Fruit fly (Drosophila melanogaster) whole organism, adult: ENCODE data around the gene Zyx.

ENCODE experiments used
- CG12768 ChIP-seq: fragments of 200-800 bp; sonication (Bioruptor generic); optimal IDR thresholded peaks from 2 replicates; lab custom pipeline; 2017; ENCODE audit warnings: missing biosample characterization, missing genetic modification characterization, mild to moderate bottlenecking, moderate library complexity, missing genetic modification reagents
- CG1620 ChIP-seq: fragments of 200-800 bp; sonication (Bioruptor generic); optimal IDR thresholded peaks from 2 replicates; lab custom pipeline; 2016; ENCODE audit warnings: missing biosample characterization, missing genetic modification characterization
- CG33017 ChIP-seq: fragments of 200-800 bp; sonication (Bioruptor generic); optimal IDR thresholded peaks from 2 replicates; lab custom pipeline; 2018; ENCODE audit warnings: missing biosample characterization, mild to moderate bottlenecking, missing genetic modification characterization, moderate library complexity
- CG5204 ChIP-seq: fragments of 200-800 bp; sonication (Bioruptor generic); optimal IDR thresholded peaks from 2 replicates; lab custom pipeline; 2016; ENCODE audit warnings: missing biosample characterization, missing genetic modification characterization
- Clk ChIP-seq: fragments of 200-800 bp; sonication (Bioruptor generic); optimal IDR thresholded peaks from 2 replicates; lab custom pipeline; 2017; ENCODE audit warnings: missing biosample characterization, missing genetic modification characterization
- Mnt ChIP-seq: fragments of 200-800 bp; sonication (Bioruptor generic); optimal IDR thresholded peaks from 2 replicates; lab custom pipeline; 2016; ENCODE audit warnings: missing biosample characterization, mild to moderate bottlenecking, missing genetic modification characterization
- cic ChIP-seq: fragments of 200-800 bp; sonication (Bioruptor generic); optimal IDR thresholded peaks from 2 replicates; lab custom pipeline; 2017; ENCODE audit warnings: missing biosample characterization, mild to moderate bottlenecking, missing genetic modification characterization, moderate library complexity
- ovo ChIP-seq: fragments of 200-800 bp; sonication (Bioruptor generic); optimal IDR thresholded peaks from 2 replicates; lab custom pipeline; 2016; ENCODE audit warnings: missing biosample characterization, missing genetic modification characterization
- pad ChIP-seq: fragments of 200-800 bp; sonication (Bioruptor generic); optimal IDR thresholded peaks from 3 replicates; lab custom pipeline; 2017; ENCODE audit warnings: missing biosample characterization, missing genetic modification characterization, mild to moderate bottlenecking, moderate library complexity, missing genetic modification reagents

DNA sequence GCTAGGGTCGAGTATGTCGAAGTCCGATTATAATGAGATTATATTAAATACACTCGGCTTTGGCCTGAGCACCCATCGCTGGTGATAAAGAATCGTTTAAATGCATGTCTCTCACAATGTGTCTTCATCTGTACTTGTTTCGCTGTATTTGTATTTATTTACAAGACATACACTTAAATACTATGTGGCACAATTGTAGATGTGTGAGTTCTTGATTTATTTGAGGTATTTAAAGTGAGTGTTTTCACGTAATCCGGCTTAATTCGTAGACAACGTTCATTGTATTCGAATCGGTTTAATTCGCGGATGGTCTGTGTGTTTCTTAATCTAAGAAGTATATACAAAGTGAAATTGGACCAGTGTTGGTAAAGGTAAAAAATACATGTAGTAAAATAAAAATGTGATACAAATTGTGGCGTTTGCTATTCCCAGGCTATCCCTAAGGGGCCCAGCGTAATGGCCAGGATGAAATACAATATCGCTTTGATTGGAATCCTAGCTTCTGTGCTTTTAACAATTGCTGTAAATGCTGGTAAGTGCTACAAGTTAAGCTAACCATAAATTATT, at the start of gene Zyx:
- TF ChIP-seq CG5204 (GFP tag; lab: Kevin White, UChicago) (no peak), CG33017 (tag; lab: Kevin White, UChicago) (no peak), Mnt (no peak), ovo (GFP tag; lab: Kevin White, UChicago) (no peak), Clk (GFP tag; lab: Kevin White, UChicago) (no peak), pad (GFP tag; lab: Kevin White, UChicago) (no peak), CG12768 (GFP tag; lab: Kevin White, UChicago) (no peak), CG1620 (GFP tag; lab: Kevin White, UChicago) (no peak), cic (GFP tag; lab: Kevin White, UChicago) (peak; percentile 75)
